Fruit fly (Drosophila melanogaster) whole organism, embryonic: ENCODE results near the gene Gr93a.

Experiments
- Ada2b ChIP-seq: fragments of 200-800 bp; sonication (Bioruptor generic); IDR thresholded peaks from 2 replicates; pipeline ENCODE4 v1.3.6; 2022; ENCODE audit warnings: missing biosample characterization, missing genetic modification characterization
- Awh ChIP-seq: fragments of 200-800 bp; sonication (Bioruptor generic); IDR thresholded peaks from 2 replicates; pipeline ENCODE4, ENCODE4 v1.3.6; 2022; ENCODE audit warnings: missing biosample characterization, missing genetic modification characterization
- Blimp-1 ChIP-seq: fragments of 200-800 bp; sonication (Bioruptor generic); optimal IDR thresholded peaks from 3 replicates; lab custom pipeline; 2018; ENCODE audit warnings: missing biosample characterization, missing genetic modification characterization, mild to moderate bottlenecking, moderate library complexity, missing genetic modification reagents
- BtbVII ChIP-seq: fragments of 200-800 bp; sonication (Bioruptor generic); optimal IDR thresholded peaks from 3 replicates; lab custom pipeline; 2017; ENCODE audit warnings: missing biosample characterization, mild to moderate bottlenecking, missing genetic modification characterization
- CG10543 ChIP-seq: fragments of 200-800 bp; sonication (Bioruptor generic); optimal IDR thresholded peaks from 3 replicates; lab custom pipeline; 2017; ENCODE audit warnings: missing biosample characterization, mild to moderate bottlenecking, missing genetic modification characterization, moderate library complexity
- CG10979 ChIP-seq: fragments of 200-800 bp; sonication (Bioruptor generic); optimal IDR thresholded peaks from 2 replicates; lab custom pipeline; 2018; ENCODE audit warnings: missing biosample characterization, mild to moderate bottlenecking, missing genetic modification characterization, moderate library complexity
- CG12659 ChIP-seq: fragments of 200-800 bp; sonication (Bioruptor generic); optimal IDR thresholded peaks from 3 replicates; lab custom pipeline; 2017; ENCODE audit warnings: mild to moderate bottlenecking, missing biosample characterization, missing genetic modification reagents, missing genetic modification characterization
- CG14014 ChIP-seq: fragments of 200-800 bp; sonication (Bioruptor generic); IDR thresholded peaks from 2 replicates; pipeline ENCODE4 v1.3.6; 2022; ENCODE audit warnings: missing biosample characterization, missing genetic modification characterization
- CG14441 ChIP-seq: fragments of 200-800 bp; sonication (Bioruptor generic); IDR thresholded peaks from 2 replicates; pipeline ENCODE4 v1.3.6; 2022; ENCODE audit warnings: missing biosample characterization, missing genetic modification characterization
- CG15696 ChIP-seq: fragments of 200-800 bp; sonication (Bioruptor generic); optimal IDR thresholded peaks from 2 replicates; lab custom pipeline; 2019; ENCODE audit warnings: missing biosample characterization, mild to moderate bottlenecking, missing genetic modification characterization, moderate library complexity
- CG18599 ChIP-seq: fragments of 200-800 bp; sonication (Bioruptor generic); optimal IDR thresholded peaks from 3 replicates; lab custom pipeline; 2017; ENCODE audit warnings: missing biosample characterization, missing genetic modification characterization, mild to moderate bottlenecking, moderate library complexity, missing genetic modification reagents
- CG4360 ChIP-seq: fragments of 200-800 bp; sonication (Bioruptor generic); IDR thresholded peaks from 2 replicates; pipeline ENCODE4 v1.3.6; 2022; ENCODE audit warnings: missing biosample characterization, missing genetic modification characterization
- CG6689 ChIP-seq: fragments of 200-800 bp; sonication (Bioruptor generic); IDR thresholded peaks from 2 replicates; pipeline ENCODE4 v1.3.6; 2022; ENCODE audit warnings: missing biosample characterization, missing genetic modification characterization
- CG6765 ChIP-seq: fragments of 200-800 bp; sonication (Bioruptor generic); optimal IDR thresholded peaks from 3 replicates; lab custom pipeline; 2017; ENCODE audit warnings: missing biosample characterization, mild to moderate bottlenecking, missing genetic modification characterization
- CG7928 ChIP-seq: fragments of 200-800 bp; sonication (Bioruptor generic); optimal IDR thresholded peaks from 2 replicates; lab custom pipeline; 2017; ENCODE audit warnings: missing biosample characterization, mild to moderate bottlenecking, missing genetic modification characterization
- CkIIα-i1 ChIP-seq: fragments of 200-800 bp; sonication (Bioruptor generic); IDR thresholded peaks from 2 replicates; pipeline ENCODE4 v1.3.6; 2022; ENCODE audit warnings: missing biosample characterization, missing genetic modification characterization
- Dll ChIP-seq: fragments of 200-800 bp; sonication (Bioruptor generic); IDR thresholded peaks from 4 replicates; pipeline ENCODE4 v1.3.6; 2022; ENCODE audit warnings: missing biosample characterization, missing genetic modification characterization; ENCODE audit not compliant: partially characterized antibody
- Dp ChIP-seq: fragments of 200-800 bp; sonication (Bioruptor generic); optimal IDR thresholded peaks from 2 replicates; lab custom pipeline; 2018; ENCODE audit warnings: missing biosample characterization, mild to moderate bottlenecking, missing genetic modification characterization, moderate library complexity
- Ets65A ChIP-seq: fragments of 200-800 bp; sonication (Bioruptor generic); peaks from one replicate; lab custom pipeline; 2016; ENCODE audit warnings: missing biosample characterization, missing genetic modification characterization
- Hr78 ChIP-seq, 2 experiments: fragments of 200-800 bp in 1 of 2; fragments of >200 bp in 1 of 2; sonication (Bioruptor generic) in 1 of 2; optimal IDR thresholded peaks; 2 replicates each; lab custom pipeline; 2017 to 2019; ENCODE audit warnings: missing biosample characterization in 2 of 2, missing genetic modification characterization in 2 of 2, mild to moderate bottlenecking in 1 of 2, moderate library complexity in 1 of 2
- Med ChIP-seq: fragments of 200-800 bp; sonication (Bioruptor generic); peaks from one replicate; lab custom pipeline; 2016; ENCODE audit warnings: missing biosample characterization, missing genetic modification characterization, mild to moderate bottlenecking, inconsistent platforms, moderate library complexity
- Mes4 ChIP-seq: fragments of 200-800 bp; sonication (Bioruptor generic); optimal IDR thresholded peaks from 2 replicates; lab custom pipeline; 2016; ENCODE audit warnings: missing biosample characterization, missing genetic modification characterization
- Oaz ChIP-seq: fragments of 200-800 bp; sonication (Bioruptor generic); IDR thresholded peaks from 2 replicates; pipeline ENCODE4 v1.3.6; 2022; ENCODE audit warnings: missing biosample characterization, missing genetic modification characterization
- Side ChIP-seq: fragments of 200-800 bp; sonication (Bioruptor generic); optimal IDR thresholded peaks from 2 replicates; lab custom pipeline; 2016; ENCODE audit warnings: missing biosample characterization, missing genetic modification characterization
- Sin3A ChIP-seq: fragments of >200 bp; optimal IDR thresholded peaks from 2 replicates; lab custom pipeline; 2018
- Sry-β ChIP-seq: fragments of 200-800 bp; sonication (Bioruptor generic); optimal IDR thresholded peaks from 2 replicates; lab custom pipeline; 2018; ENCODE audit warnings: missing biosample characterization, mild to moderate bottlenecking, missing genetic modification characterization, moderate library complexity
- Xbp1 ChIP-seq: fragments of 200-800 bp; sonication (Bioruptor generic); optimal IDR thresholded peaks from 3 replicates; lab custom pipeline; 2016; ENCODE audit warnings: missing biosample characterization, mild to moderate bottlenecking, missing genetic modification characterization
- Xrp1 ChIP-seq: fragments of 200-800 bp; sonication (Bioruptor generic); IDR thresholded peaks from 2 replicates; pipeline ENCODE4 v1.3.6; 2022; ENCODE audit warnings: missing biosample characterization, missing genetic modification characterization
- ab ChIP-seq: fragments of 200-800 bp; sonication (Bioruptor generic); optimal IDR thresholded peaks from 2 replicates; lab custom pipeline; 2016; ENCODE audit warnings: missing biosample characterization, missing genetic modification characterization
- bab2 ChIP-seq: fragments of 200-800 bp; sonication (Bioruptor generic); optimal IDR thresholded peaks from 2 replicates; lab custom pipeline; 2016; ENCODE audit warnings: missing biosample characterization, missing genetic modification characterization
- cg ChIP-seq: fragments of 200-800 bp; sonication (Bioruptor generic); optimal IDR thresholded peaks from 3 replicates; lab custom pipeline; 2019; ENCODE audit warnings: missing biosample characterization, mild to moderate bottlenecking, missing genetic modification characterization, moderate library complexity
- dmrt11E ChIP-seq: fragments of 200-800 bp; sonication (Bioruptor generic); optimal IDR thresholded peaks from 3 replicates; lab custom pipeline; 2018; ENCODE audit warnings: missing biosample characterization, mild to moderate bottlenecking, missing genetic modification characterization, moderate library complexity
- en ChIP-seq: fragments of 200-800 bp; sonication (Bioruptor generic); optimal IDR thresholded peaks from 2 replicates; lab custom pipeline; 2016; ENCODE audit warnings: missing biosample characterization, missing genetic modification characterization
- ewg ChIP-seq: fragments of 200-800 bp; sonication (Bioruptor generic); optimal IDR thresholded peaks from 3 replicates; lab custom pipeline; 2017; ENCODE audit warnings: mild to moderate bottlenecking, missing biosample characterization, missing genetic modification reagents, missing genetic modification characterization
- gem ChIP-seq: fragments of 200-800 bp; sonication (Bioruptor generic); optimal IDR thresholded peaks from 2 replicates; lab custom pipeline; 2019; ENCODE audit warnings: missing biosample characterization, mild to moderate bottlenecking, missing genetic modification characterization, moderate library complexity
- gfzf ChIP-seq: fragments of 200-800 bp; sonication (Bioruptor generic); optimal IDR thresholded peaks from 2 replicates; lab custom pipeline; 2016; ENCODE audit warnings: missing biosample characterization, mild to moderate bottlenecking, missing genetic modification characterization, moderate library complexity
- grau ChIP-seq: fragments of 200-800 bp; optimal IDR thresholded peaks from 3 replicates; lab custom pipeline; 2019; ENCODE audit warnings: missing biosample characterization, mild to moderate bottlenecking, missing genetic modification characterization, moderate library complexity
- kah ChIP-seq: fragments of 200-800 bp; sonication (Bioruptor generic); optimal IDR thresholded peaks from 2 replicates; lab custom pipeline; 2018; ENCODE audit warnings: missing biosample characterization, mild to moderate bottlenecking, missing genetic modification characterization
- kni ChIP-seq: fragments of 200-800 bp; sonication (Bioruptor generic); optimal IDR thresholded peaks from 3 replicates; lab custom pipeline; 2017; ENCODE audit warnings: mild to moderate bottlenecking, missing biosample characterization, missing genetic modification reagents, missing genetic modification characterization
- lbe ChIP-seq: fragments of 200-800 bp; sonication (Bioruptor generic); optimal IDR thresholded peaks from 2 replicates; lab custom pipeline; 2016; ENCODE audit warnings: missing biosample characterization, mild to moderate bottlenecking, missing genetic modification characterization
- lola ChIP-seq, 3 experiments: fragments of >200 bp in 2 of 3; fragments of 200-800 bp in 1 of 3; sonication (Bioruptor generic) in 1 of 3; optimal IDR thresholded peaks; 2 replicates each; lab custom pipeline; 2017 to 2019; ENCODE audit warnings: missing biosample characterization in 3 of 3, missing genetic modification characterization in 3 of 3, mild to moderate bottlenecking in 1 of 3, moderate library complexity in 1 of 3
- maf-S ChIP-seq: fragments of 200-800 bp; sonication (Bioruptor generic); optimal IDR thresholded peaks from 2 replicates; lab custom pipeline; 2016; ENCODE audit warnings: missing biosample characterization, missing genetic modification characterization
- odd ChIP-seq: fragments of 200-800 bp; sonication (Bioruptor generic); optimal IDR thresholded peaks from 2 replicates; lab custom pipeline; 2017; ENCODE audit warnings: missing biosample characterization, mild to moderate bottlenecking, missing genetic modification characterization
- onecut ChIP-seq: fragments of 200-800 bp; sonication (Bioruptor generic); IDR thresholded peaks from 2 replicates; pipeline ENCODE4 v1.3.6; 2022; ENCODE audit warnings: missing biosample characterization, missing genetic modification characterization
- ranshi ChIP-seq: fragments of 200-800 bp; sonication (Bioruptor generic); IDR thresholded peaks from 2 replicates; pipeline ENCODE4 v1.3.6; 2022; ENCODE audit warnings: missing biosample characterization, missing genetic modification characterization
- row ChIP-seq: fragments of 200-800 bp; sonication (Bioruptor generic); IDR thresholded peaks from 3 replicates; pipeline ENCODE4 v1.3.6; 2022; ENCODE audit warnings: missing biosample characterization, missing genetic modification characterization
- sens ChIP-seq: fragments of 200-800 bp; sonication (Bioruptor generic); peaks from one replicate; lab custom pipeline; 2016; ENCODE audit warnings: missing biosample characterization, missing genetic modification characterization
- ttk ChIP-seq: fragments of 200-800 bp; sonication (Bioruptor generic); IDR thresholded peaks from 2 replicates; pipeline ENCODE4 v2.1.2; 2022; ENCODE audit warnings: missing biosample characterization, missing genetic modification characterization

Gene Gr93a

dm6 chr3R:21856873-21857243 is 24.6 kb downstream of the Gr93a start (continued):
- TF ChIP-seq kah (GFP tag; lab: Kevin White, UChicago) (no peak), CG14441 (GFP tag; lab: Robert Waterston, UW) (no peak), bab2 (GFP tag; lab: Kevin White, UChicago) (peak; percentile 14), CG6765 (peak; percentile 11), maf-S (GFP tag; lab: Kevin White, UChicago) (peak; percentile 4), Med (GFP tag; lab: Kevin White, UChicago) (peak; percentile 89), CG12659 (GFP tag; lab: Kevin White, UChicago) (peak; percentile 5), Ada2b (no peak), CG18599 (no peak), sens (GFP tag; lab: Kevin White, UChicago) (no peak), odd (GFP tag; lab: Kevin White, UChicago) (peak; percentile 11), Oaz (GFP tag; lab: Robert Waterston, UW) (no peak), ab (GFP tag; lab: Kevin White, UChicago) (no peak), CG10543 (GFP tag; lab: Kevin White, UChicago) (peak; percentile 29), Xbp1 (GFP tag; lab: Kevin White, UChicago) (no peak), CG14014 (0 out of 2 replicates have a peak, but pooled peaks have one; percentile 26)

dm6 chr3R:21857509-21857908 is 25.2 kb downstream of the Gr93a start:
- TF ChIP-seq ttk (GFP tag; lab: Robert Waterston, UW) (no peak), lola (GFP tag; optimal IDR thresholded peaks at IDR 0.05; lab: Kevin White, UChicago) (peak in 1 of 3 experiments; percentile 7), sens (GFP tag; lab: Kevin White, UChicago) (peak; percentile 70), gem (peak; percentile 1), row (GFP tag; lab: Robert Waterston, UW) (0 out of 3 replicates have a peak, but pooled peaks have one; percentile 7), ranshi (GFP tag; lab: Robert Waterston, UW) (0 out of 2 replicates have a peak, but pooled peaks have one; percentile 5), CG6689 (GFP tag; lab: Robert Waterston, UW) (no peak), CG10979 (tag; lab: Kevin White, UChicago) (peak; percentile 10), dmrt11E (tag; lab: Kevin White, UChicago) (peak; percentile 24), CG15696 (tag; lab: Kevin White, UChicago) (peak; percentile 46), Ets65A (no peak), grau (peak; percentile 79)

- TF ChIP-seq CG7928 (GFP tag; lab: Kevin White, UChicago) (no peak), gfzf (GFP tag; lab: Kevin White, UChicago) (no peak), ewg (GFP tag; lab: Kevin White, UChicago) (no peak), Xrp1 (GFP tag; lab: Robert Waterston, UW) (0 out of 2 replicates have a peak, but pooled peaks have one; percentile 8), cg (GFP tag; lab: Kevin White, UChicago) (no peak), Awh (GFP tag; lab: Robert Waterston, UW) (peak; percentile 44; the same call in 1 of the 2 replicates), Sin3A (lab: Kevin White, UChicago) (no peak), onecut (no peak), Dll (0 out of 4 replicates have a peak, but pooled peaks have one; percentile 16), BtbVII (GFP tag; lab: Kevin White, UChicago) (no peak), Mes4 (GFP tag; lab: Kevin White, UChicago) (no peak), Blimp-1 (GFP tag; lab: Kevin White, UChicago) (peak; percentile 52), kni (GFP tag; lab: Kevin White, UChicago) (peak; percentile 53), Side (no peak), Hr78 (GFP tag; optimal IDR thresholded peaks at IDR 0.05; lab: Kevin White, UChicago) (peak in 1 of 2 experiments; percentile 62), CkIIα-i1 (GFP tag; lab: Robert Waterston, UW) (no peak), lbe (GFP tag; lab: Kevin White, UChicago) (no peak), CG4360 (GFP tag; lab: Robert Waterston, UW) (peak; percentile 66), en (GFP tag; lab: Kevin White, UChicago) (no peak), Sry-β (GFP tag; lab: Kevin White, UChicago) (no peak), Dp (no peak)
Observed at dm6 chr3R:21858290-21858875, 26.1 kb downstream of the Gr93a start.
